Fruit fly (Drosophila melanogaster): ENCODE data around the gene Chsy.

The Chsy gene

dm6 chrX:15575557-15575956 is 17.8 kb downstream of the Chsy start, which contains the start of gene CG42299 (continued):
- TF ChIP-seq ato (GFP tag; IDR thresholded peaks at IDR 0.05; ENCODE audit: partially characterized antibody) (peak; percentile 57; the same call in 1 of the 2 replicates), chinmo (GFP tag; IDR thresholded peaks at IDR 0.05; ENCODE audit: partially characterized antibody) (0 out of 4 replicates have a peak, but pooled peaks have one; percentile 59), CG6791 (GFP tag; IDR thresholded peaks at IDR 0.05; ENCODE audit: partially characterized antibody) (peak; percentile 83), Hr39 (optimal IDR thresholded peaks at IDR 0.05) (no peak), Spps (tag; optimal IDR thresholded peaks at IDR 0.05) (no peak)

DNA sequence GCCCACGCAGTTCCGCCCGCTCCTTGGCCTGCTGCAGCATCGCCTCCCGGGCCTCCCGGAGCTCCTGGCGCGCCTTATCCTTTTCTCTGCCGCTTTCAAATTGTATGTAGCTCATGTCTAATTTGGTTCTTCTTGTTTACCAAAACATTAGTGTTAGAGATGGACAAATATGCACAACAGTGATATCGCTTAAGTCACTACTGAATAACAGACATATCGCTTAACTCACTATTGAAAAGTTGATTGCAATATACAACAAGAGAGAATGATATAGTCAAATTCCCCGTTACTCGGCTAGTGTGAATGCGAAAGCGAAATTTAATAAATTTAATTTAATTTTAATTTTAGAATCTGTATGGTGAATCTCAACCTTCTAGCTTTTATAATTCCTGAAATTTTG is 18.9 kb downstream of the Chsy start, which contains the start of gene CG9213:
TSS of gene CG9213 (minus strand) at position 152 of the 400 bp plus-strand sequence.
- TF ChIP-seq zf30C (GFP tag; optimal IDR thresholded peaks at IDR 0.05) (no peak), MESR4 (GFP tag; optimal IDR thresholded peaks at IDR 0.05) (peak; percentile 40), Fer3 (tag; optimal IDR thresholded peaks at IDR 0.05) (no peak), CG12071 (GFP tag; optimal IDR thresholded peaks at IDR 0.05) (no peak), MBD-R2 (GFP tag; IDR thresholded peaks at IDR 0.05) (peak; percentile 91), CG13287 (GFP tag; IDR thresholded peaks at IDR 0.05; ENCODE audit: partially characterized antibody) (peak; percentile 87), CG14860 (GFP tag; IDR thresholded peaks at IDR 0.05; ENCODE audit: partially characterized antibody) (peak; percentile 58; the same call in 2 of the 3 replicates), en (GFP tag; optimal IDR thresholded peaks at IDR 0.05) (no peak), mam (GFP tag; optimal IDR thresholded peaks at IDR 0.05) (peak; percentile 17), dpn (GFP tag; optimal IDR thresholded peaks at IDR 0.05) (peak in 1 of 2 experiments; percentile 20), CG2712 (tag; optimal IDR thresholded peaks at IDR 0.05) (no peak), lilli (GFP tag; optimal IDR thresholded peaks at IDR 0.05) (peak; percentile 24), dm (GFP tag; optimal IDR thresholded peaks at IDR 0.05) (peak; percentile 9), Rfx (GFP tag; IDR thresholded peaks at IDR 0.05) (peak; percentile 39), vnd (GFP tag; IDR thresholded peaks at IDR 0.05; ENCODE audit: partially characterized antibody) (peak; percentile 72), Sry-δ (GFP tag; optimal IDR thresholded peaks at IDR 0.05) (peak; percentile 84), GATAe (GFP tag; conservative IDR thresholded peaks at IDR 0.05) (no peak), CG11504 (tag; optimal IDR thresholded peaks at IDR 0.05) (no peak), usp (GFP tag; optimal IDR thresholded peaks at IDR 0.05) (no peak), NfI (GFP tag; optimal IDR thresholded peaks at IDR 0.05) (peak; percentile 13), CG32532 (GFP tag; IDR thresholded peaks at IDR 0.05) (peak; percentile 48; the same call in 1 of the 2 replicates), CG42726 (GFP tag; IDR thresholded peaks at IDR 0.05; ENCODE audit: partially characterized antibody) (peak; percentile 56; the same call in 1 of the 2 replicates), E2f2 (GFP tag; IDR thresholded peaks at IDR 0.05) (0 out of 2 replicates have a peak, but pooled peaks have one; percentile 35), Med (GFP tag) (peak; percentile 82), bbx (GFP tag; IDR thresholded peaks at IDR 0.05; ENCODE audit: partially characterized antibody) (peak; percentile 72), knrl (GFP tag; IDR thresholded peaks at IDR 0.05; ENCODE audit: partially characterized antibody) (peak; percentile 80; the same call in 2 of the 3 replicates), Dref (GFP tag; IDR thresholded peaks at IDR 0.05) (peak; percentile 56), Xbp1 (GFP tag; optimal IDR thresholded peaks at IDR 0.05) (peak; percentile 23), Bgb (GFP tag; IDR thresholded peaks at IDR 0.05; ENCODE audit: partially characterized antibody) (peak; percentile 84), mld (GFP tag; IDR thresholded peaks at IDR 0.05; ENCODE audit: partially characterized antibody) (peak; percentile 83; the same call in 2 of the 3 replicates), CG18764 (GFP tag; optimal IDR thresholded peaks at IDR 0.05) (no peak), bcd (GFP tag; optimal IDR thresholded peaks at IDR 0.05) (no peak), Pdp1 (GFP tag; optimal IDR thresholded peaks at IDR 0.05) (peak in 1 of 2 experiments; percentile 13), CG3995 (GFP tag; optimal IDR thresholded peaks at IDR 0.05) (peak; percentile 98), ttk (GFP tag; IDR thresholded peaks at IDR 0.05) (no peak), CG10267 (tag; optimal IDR thresholded peaks at IDR 0.05) (peak; percentile 17), Dll (GFP tag; IDR thresholded peaks at IDR 0.05; ENCODE audit: partially characterized antibody) (peak; percentile 86), Dad (GFP tag; optimal IDR thresholded peaks at IDR 0.05) (no peak), dati (GFP tag; IDR thresholded peaks at IDR 0.05) (no peak), unc-4 (GFP tag; IDR thresholded peaks at IDR 0.05; ENCODE audit: partially characterized antibody) (peak; percentile 81), E2f1 (GFP tag; IDR thresholded peaks at IDR 0.05) (no peak), CG15269 (tag; optimal IDR thresholded peaks at IDR 0.05) (no peak), CG12391 (tag; optimal IDR thresholded peaks at IDR 0.05) (peak; percentile 0)

Data from whole organism, embryonic.